Worm (Caenorhabditis elegans) whole organism, late embryonic: Measurements from ENCODE around the gene C18H2.5.
A peak's percentile ranks its signal among the peaks of the same experiment; 100 is the strongest.

Source experiments
- C08G9.2 ChIP-seq: sonication (generic microtip); optimal IDR thresholded peaks from 2 replicates; lab custom pipeline; 2016; ENCODE audit warnings: mild to moderate bottlenecking, missing genetic modification characterization, moderate library complexity, missing compliant biosample characterization
- F13H6.1 ChIP-seq: sonication (generic microtip); optimal IDR thresholded peaks from 2 replicates; lab custom pipeline; 2016; ENCODE audit warnings: missing genetic modification characterization, missing compliant biosample characterization
- K09A11.1 ChIP-seq: sonication (generic microtip); optimal IDR thresholded peaks from 2 replicates; lab custom pipeline; 2017; ENCODE audit warnings: antibody characterized with exemption, mild to moderate bottlenecking, missing genetic modification characterization, missing compliant biosample characterization; ENCODE audit not compliant: insufficient read depth
- ahr-1 ChIP-seq: sonication (generic microtip); optimal IDR thresholded peaks from 2 replicates; lab custom pipeline; 2016; ENCODE audit warnings: missing genetic modification characterization, missing compliant biosample characterization
- ama-1 ChIP-seq: fragments of 150-350 bp; optimal IDR thresholded peaks from 2 replicates; lab custom pipeline; 2014
- ceh-14 ChIP-seq: sonication (generic microtip); optimal IDR thresholded peaks from 2 replicates; lab custom pipeline; 2016; ENCODE audit warnings: missing genotype, missing genetic modification characterization, missing compliant biosample characterization
- ceh-24 ChIP-seq: sonication (generic microtip); optimal IDR thresholded peaks from 2 replicates; lab custom pipeline; 2016; ENCODE audit warnings: mild to moderate bottlenecking, missing genetic modification characterization, missing compliant biosample characterization
- ceh-30 ChIP-seq: fragments of 150-350 bp; optimal IDR thresholded peaks from 2 replicates; lab custom pipeline; 2014; ENCODE audit warnings: missing biosample characterization, missing genetic modification characterization
- ceh-31 ChIP-seq: sonication (generic microtip); optimal IDR thresholded peaks from 2 replicates; lab custom pipeline; 2016; ENCODE audit warnings: missing genetic modification characterization, missing compliant biosample characterization
- ceh-45 ChIP-seq: fragments of 200-800 bp; sonication (Bioruptor generic); IDR thresholded peaks from 2 replicates; pipeline ENCODE4 v1.3.6; 2022; ENCODE audit warnings: missing genetic modification reagents, missing genetic modification characterization, missing compliant biosample characterization
- ceh-9 ChIP-seq: sonication (generic microtip); optimal IDR thresholded peaks from 2 replicates; lab custom pipeline; 2016; ENCODE audit warnings: mild to moderate bottlenecking, missing genetic modification characterization, inconsistent platforms, missing compliant biosample characterization
- che-1 ChIP-seq: sonication (generic microtip); optimal IDR thresholded peaks from 2 replicates; lab custom pipeline; 2016; ENCODE audit warnings: mild to moderate bottlenecking, missing genetic modification characterization, missing compliant biosample characterization
- elt-2 ChIP-seq: sonication (generic microtip); optimal IDR thresholded peaks from 2 replicates; lab custom pipeline; 2016; ENCODE audit warnings: missing genetic modification reagents, missing genetic modification characterization, missing compliant biosample characterization
- fax-1 ChIP-seq: sonication (generic microtip); optimal IDR thresholded peaks from 2 replicates; lab custom pipeline; 2016; ENCODE audit warnings: missing genotype, missing genetic modification characterization, missing compliant biosample characterization
- fkh-6 ChIP-seq: sonication (generic microtip); optimal IDR thresholded peaks from 2 replicates; lab custom pipeline; 2016; ENCODE audit warnings: missing genetic modification characterization, missing compliant biosample characterization
- gmeb-2 ChIP-seq: sonication (generic microtip); optimal IDR thresholded peaks from 2 replicates; lab custom pipeline; 2016; ENCODE audit warnings: missing genetic modification characterization, inconsistent platforms, missing compliant biosample characterization
- hlh-13 ChIP-seq: fragments of 200-800 bp; sonication (Bioruptor generic); optimal IDR thresholded peaks from 2 replicates; lab custom pipeline; 2018; ENCODE audit warnings: mild to moderate bottlenecking, missing genetic modification characterization, missing compliant biosample characterization
- hlh-15 ChIP-seq: sonication (generic microtip); optimal IDR thresholded peaks from 2 replicates; lab custom pipeline; 2016; ENCODE audit warnings: missing genetic modification characterization, missing compliant biosample characterization
- hlh-8 ChIP-seq: sonication (generic microtip); optimal IDR thresholded peaks from 2 replicates; lab custom pipeline; 2016; ENCODE audit warnings: missing genotype, missing genetic modification characterization, missing compliant biosample characterization
- madf-2 ChIP-seq: sonication (generic microtip); optimal IDR thresholded peaks from 2 replicates; lab custom pipeline; 2017; ENCODE audit warnings: missing genetic modification characterization, missing compliant biosample characterization
- mec-3 ChIP-seq: sonication (generic microtip); optimal IDR thresholded peaks from 2 replicates; lab custom pipeline; 2016; ENCODE audit warnings: borderline replicate concordance, missing genetic modification characterization, missing compliant biosample characterization
- nhr-232 ChIP-seq: sonication (generic microtip); optimal IDR thresholded peaks from 2 replicates; lab custom pipeline; 2016; ENCODE audit warnings: missing genetic modification characterization, missing compliant biosample characterization
- odd-2 ChIP-seq: sonication (generic microtip); optimal IDR thresholded peaks from 2 replicates; lab custom pipeline; 2017; ENCODE audit warnings: antibody characterized with exemption, mild to moderate bottlenecking, missing genetic modification characterization, missing compliant biosample characterization
- pat-9 ChIP-seq: fragments of 200-800 bp; sonication (Bioruptor generic); optimal IDR thresholded peaks from 2 replicates; lab custom pipeline; 2018; ENCODE audit warnings: mild to moderate bottlenecking, missing genetic modification characterization, moderate library complexity, missing compliant biosample characterization
- pha-2 ChIP-seq: sonication (generic microtip); optimal IDR thresholded peaks from 2 replicates; lab custom pipeline; 2017; ENCODE audit warnings: mild to moderate bottlenecking, missing genetic modification characterization, missing compliant biosample characterization
- pqm-1 ChIP-seq: sonication (generic microtip); optimal IDR thresholded peaks from 2 replicates; lab custom pipeline; 2016; ENCODE audit warnings: missing genetic modification characterization, missing compliant biosample characterization
- pros-1 ChIP-seq: fragments of 150-350 bp; optimal IDR thresholded peaks from 2 replicates; lab custom pipeline; 2014; ENCODE audit warnings: missing biosample characterization, missing genetic modification reagents, missing genetic modification characterization
- tbx-2 ChIP-seq: sonication (generic microtip); optimal IDR thresholded peaks from 2 replicates; lab custom pipeline; 2016; ENCODE audit warnings: missing genetic modification characterization, missing compliant biosample characterization
- tbx-7 ChIP-seq: sonication (generic microtip); optimal IDR thresholded peaks from 2 replicates; lab custom pipeline; 2016; ENCODE audit warnings: missing genotype, missing genetic modification characterization, missing compliant biosample characterization
- ttx-3 ChIP-seq: sonication (generic microtip); optimal IDR thresholded peaks from 2 replicates; lab custom pipeline; 2016; ENCODE audit warnings: missing genetic modification reagents, missing genetic modification characterization, missing compliant biosample characterization
- unc-42 ChIP-seq: sonication (generic microtip); optimal IDR thresholded peaks from 2 replicates; lab custom pipeline; 2016; ENCODE audit warnings: missing genotype, missing genetic modification characterization, missing compliant biosample characterization
- unc-86 ChIP-seq: sonication (generic microtip); optimal IDR thresholded peaks from 2 replicates; lab custom pipeline; 2016; ENCODE audit warnings: missing genetic modification characterization, missing compliant biosample characterization
- zip-5 ChIP-seq: sonication (generic microtip); optimal IDR thresholded peaks from 2 replicates; lab custom pipeline; 2016; ENCODE audit warnings: missing genetic modification characterization, missing compliant biosample characterization

Gene C18H2.5

ce11 chrIII:7709391-7709790, 15.2 kb upstream of the C18H2.5 start, which contains the start of gene lin-13:
Gene lin-13 (minus strand): TSS chrIII:7709491.
- TF ChIP-seq pqm-1 (tag; lab: Kevin White, UChicago) (no peak), nhr-232 (tag; lab: Kevin White, UChicago) (no peak), zip-5 (tag; lab: Kevin White, UChicago) (no peak)

- TF ChIP-seq ceh-31 (tag; lab: Kevin White, UChicago) (peak; percentile 60), unc-42 (tag; lab: Kevin White, UChicago) (peak; percentile 34), ceh-14 (tag; lab: Kevin White, UChicago) (peak; percentile 42), tbx-2 (tag; lab: Kevin White, UChicago) (peak; percentile 12)
Measured at ce11 chrIII:7708815-7709214, 14.6 kb upstream of the C18H2.5 start.

- TF ChIP-seq ceh-9 (tag; lab: Kevin White, UChicago) (no peak), unc-86 (no peak), tbx-7 (no peak), gmeb-2 (tag; lab: Kevin White, UChicago) (no peak), K09A11.1 (tag; lab: Kevin White, UChicago) (no peak), ceh-24 (tag; lab: Kevin White, UChicago) (no peak), fkh-6 (no peak), che-1 (tag; lab: Kevin White, UChicago) (no peak), mec-3 (tag; lab: Kevin White, UChicago) (no peak), elt-2 (tag; lab: Kevin White, UChicago) (no peak), ceh-45 (GFP tag; lab: Robert Waterston, UW) (no peak), ttx-3 (tag; lab: Kevin White, UChicago) (no peak), ama-1 (lab: Kevin White, UChicago) (no peak), pros-1 (tag; lab: Kevin White, UChicago) (no peak), F13H6.1 (no peak), ceh-31 (tag; lab: Kevin White, UChicago) (no peak), ahr-1 (tag; lab: Kevin White, UChicago) (no peak), ceh-30 (tag; lab: Kevin White, UChicago) (no peak)
Measured at ce11 chrIII:7703474-7703873, 9.3 kb upstream of the C18H2.5 start.

- no peak for TF ChIP-seq hlh-8 (tag; lab: Kevin White, UChicago)
- no peak for TF ChIP-seq ceh-9 (tag; lab: Kevin White, UChicago)
- TF ChIP-seq odd-2 (tag; lab: Kevin White, UChicago): no peak
- TF ChIP-seq madf-2 (tag; lab: Kevin White, UChicago): no peak
- TF ChIP-seq elt-2 (tag; lab: Kevin White, UChicago): no peak
- no peak for TF ChIP-seq F13H6.1
- no peak for TF ChIP-seq zip-5 (tag; lab: Kevin White, UChicago)
- TF ChIP-seq fax-1 (tag; lab: Kevin White, UChicago): no peak
Measured at ce11 chrIII:7692287-7692686, 1.9 kb downstream of the C18H2.5 start.

ce11 chrIII:7672411-7672810, 21.8 kb downstream of the C18H2.5 start:
- no peak for TF ChIP-seq hlh-13 (GFP tag; lab: Kevin White, UChicago)
- no peak for TF ChIP-seq ceh-30 (tag; lab: Kevin White, UChicago)
- no peak for TF ChIP-seq pqm-1 (tag; lab: Kevin White, UChicago)
- TF ChIP-seq hlh-15 (tag; lab: Kevin White, UChicago): no peak
- no peak for TF ChIP-seq C08G9.2 (tag; lab: Kevin White, UChicago)
- no peak for TF ChIP-seq ceh-14 (tag; lab: Kevin White, UChicago)
- TF ChIP-seq pat-9 (tag; lab: Kevin White, UChicago): no peak
- no peak for TF ChIP-seq pha-2 (tag; lab: Kevin White, UChicago)
